Fruit fly (Drosophila melanogaster) whole organism, embryonic: ENCODE data around the gene CG14024.

Source experiments
- Blimp-1 ChIP-seq: fragments of 200-800 bp; sonication (Bioruptor generic); optimal IDR thresholded peaks from 3 replicates; lab custom pipeline; 2018; ENCODE audit warnings: missing biosample characterization, missing genetic modification characterization, mild to moderate bottlenecking, moderate library complexity, missing genetic modification reagents
- CG11504 ChIP-seq: fragments of 200-800 bp; sonication (Bioruptor generic); optimal IDR thresholded peaks from 3 replicates; lab custom pipeline; 2019; ENCODE audit warnings: missing biosample characterization, mild to moderate bottlenecking, missing genetic modification characterization, moderate library complexity
- CG12391 ChIP-seq: fragments of 200-800 bp; sonication (Bioruptor generic); optimal IDR thresholded peaks from 3 replicates; lab custom pipeline; 2018; ENCODE audit warnings: missing biosample characterization, mild to moderate bottlenecking, missing genetic modification characterization, moderate library complexity
- CG12659 ChIP-seq: fragments of 200-800 bp; sonication (Bioruptor generic); optimal IDR thresholded peaks from 3 replicates; lab custom pipeline; 2017; ENCODE audit warnings: mild to moderate bottlenecking, missing biosample characterization, missing genetic modification reagents, missing genetic modification characterization
- CG13424 ChIP-seq: fragments of 200-800 bp; sonication (Bioruptor generic); optimal IDR thresholded peaks from 2 replicates; lab custom pipeline; 2019; ENCODE audit warnings: missing biosample characterization, mild to moderate bottlenecking, missing genetic modification characterization, moderate library complexity
- CG14050 ChIP-seq: fragments of 200-800 bp; sonication (Bioruptor generic); IDR thresholded peaks from 3 replicates; pipeline ENCODE4 v1.3.6; 2022; ENCODE audit warnings: missing biosample characterization, missing genetic modification characterization
- CG18764 ChIP-seq: fragments of 200-800 bp; sonication (Bioruptor generic); optimal IDR thresholded peaks from 3 replicates; lab custom pipeline; 2016; ENCODE audit warnings: missing biosample characterization, missing genetic modification characterization
- CG2875 ChIP-seq: fragments of 200-800 bp; sonication (Bioruptor generic); optimal IDR thresholded peaks from 2 replicates; lab custom pipeline; 2017; ENCODE audit warnings: missing biosample characterization, mild to moderate bottlenecking, missing genetic modification characterization, missing genetic modification reagents
- CG31224 ChIP-seq: fragments of 200-800 bp; sonication (Bioruptor generic); IDR thresholded peaks from 2 replicates; pipeline ENCODE4 v1.3.6; 2022; ENCODE audit warnings: missing biosample characterization, missing genetic modification characterization
- CG3995 ChIP-seq: fragments of 200-800 bp; sonication (Bioruptor generic); optimal IDR thresholded peaks from 3 replicates; lab custom pipeline; 2016; ENCODE audit warnings: missing biosample characterization, missing genetic modification characterization
- CG4404 ChIP-seq: fragments of 200-800 bp; sonication (Bioruptor generic); IDR thresholded peaks from 2 replicates; pipeline ENCODE4 v1.3.6; 2022; ENCODE audit warnings: missing biosample characterization, missing genetic modification characterization
- Dfd ChIP-seq, 2 experiments: fragments of >200 bp; optimal IDR thresholded peaks; 2 replicates each; lab custom pipeline; 2017; ENCODE audit warnings: missing biosample characterization in 2 of 2, missing genetic modification characterization in 2 of 2
- Doc2 ChIP-seq: fragments of 200-800 bp; sonication (Bioruptor generic); IDR thresholded peaks from 2 replicates; pipeline ENCODE4 v1.3.6; 2022; ENCODE audit warnings: missing biosample characterization, missing genetic modification characterization
- Doc3 ChIP-seq: fragments of 200-800 bp; sonication (Bioruptor generic); IDR thresholded peaks from 3 replicates; pipeline ENCODE4 v1.3.6; 2022; ENCODE audit warnings: missing biosample characterization, missing genetic modification characterization; ENCODE audit not compliant: partially characterized antibody
- E2f2 ChIP-seq: fragments of 200-800 bp; sonication (Bioruptor generic); IDR thresholded peaks from 2 replicates; pipeline ENCODE4 v1.3.6; 2022; ENCODE audit warnings: missing biosample characterization, missing genetic modification characterization
- Fer2 ChIP-seq: fragments of 200-800 bp; sonication (Bioruptor generic); optimal IDR thresholded peaks from 2 replicates; lab custom pipeline; 2018; ENCODE audit warnings: missing biosample characterization, mild to moderate bottlenecking, missing genetic modification characterization, moderate library complexity
- GATAe ChIP-seq: fragments of 200-800 bp; sonication (Bioruptor generic); conservative IDR thresholded peaks from 2 replicates; pipeline ENCODE4 v1.3.6; 2022; ENCODE audit warnings: missing biosample characterization, missing genetic modification characterization
- Hmx ChIP-seq: fragments of 200-800 bp; sonication (Bioruptor generic); optimal IDR thresholded peaks from 2 replicates; lab custom pipeline; 2016; ENCODE audit warnings: missing biosample characterization, missing genetic modification characterization
- Hr51 ChIP-seq, 2 experiments: fragments of 200-800 bp; sonication (Bioruptor generic); optimal IDR thresholded peaks; 2 replicates in 1 of 2; 3 replicates in 1 of 2; lab custom pipeline; 2016 to 2018; ENCODE audit warnings: missing biosample characterization in 2 of 2, missing genetic modification characterization in 2 of 2, mild to moderate bottlenecking in 1 of 2, moderate library complexity in 1 of 2
- Max ChIP-seq: fragments of 200-800 bp; sonication (Bioruptor generic); optimal IDR thresholded peaks from 2 replicates; lab custom pipeline; 2016; ENCODE audit warnings: missing biosample characterization, mild to moderate bottlenecking, missing genetic modification characterization
- PHDP ChIP-seq: fragments of 200-800 bp; sonication (Bioruptor generic); optimal IDR thresholded peaks from 3 replicates; lab custom pipeline; 2018; ENCODE audit warnings: missing biosample characterization, mild to moderate bottlenecking, missing genetic modification characterization, moderate library complexity
- Pdp1 ChIP-seq, 2 experiments: fragments of 200-800 bp; sonication (Bioruptor generic); optimal IDR thresholded peaks; 3 replicates each; lab custom pipeline; 2016; ENCODE audit warnings: missing biosample characterization in 2 of 2, missing genetic modification characterization in 2 of 2, mild to moderate bottlenecking in 1 of 2, moderate library complexity in 1 of 2
- Rx ChIP-seq: fragments of 200-800 bp; sonication (Bioruptor generic); IDR thresholded peaks from 2 replicates; pipeline ENCODE4 v1.3.6; 2022; ENCODE audit warnings: missing biosample characterization, missing genetic modification characterization
- Sox100B ChIP-seq: fragments of 200-800 bp; sonication (Bioruptor generic); optimal IDR thresholded peaks from 3 replicates; lab custom pipeline; 2018; ENCODE audit warnings: missing biosample characterization, mild to moderate bottlenecking, missing genetic modification characterization
- Xbp1 ChIP-seq: fragments of 200-800 bp; sonication (Bioruptor generic); optimal IDR thresholded peaks from 3 replicates; lab custom pipeline; 2016; ENCODE audit warnings: missing biosample characterization, mild to moderate bottlenecking, missing genetic modification characterization
- abd-A ChIP-seq: fragments of 200-800 bp; sonication (Bioruptor generic); optimal IDR thresholded peaks from 3 replicates; lab custom pipeline; 2019; ENCODE audit warnings: missing biosample characterization, mild to moderate bottlenecking, missing genetic modification characterization, moderate library complexity
- ato ChIP-seq: fragments of 200-800 bp; sonication (Bioruptor generic); IDR thresholded peaks from 2 replicates; pipeline ENCODE4 v1.3.6; 2022; ENCODE audit warnings: missing biosample characterization, missing genetic modification characterization; ENCODE audit not compliant: partially characterized antibody
- bowl ChIP-seq: fragments of 200-800 bp; sonication (Bioruptor generic); IDR thresholded peaks from 2 replicates; pipeline ENCODE4 v1.3.6; 2022; ENCODE audit warnings: missing biosample characterization, missing genetic modification characterization
- cad ChIP-seq: fragments of >200 bp; optimal IDR thresholded peaks from 2 replicates; lab custom pipeline; 2017; ENCODE audit warnings: missing biosample characterization, missing genetic modification characterization
- fd102C ChIP-seq: fragments of 200-800 bp; sonication (Bioruptor generic); optimal IDR thresholded peaks from 2 replicates; lab custom pipeline; 2018; ENCODE audit warnings: missing biosample characterization, mild to moderate bottlenecking, missing genetic modification characterization, moderate library complexity
- gcm ChIP-seq: fragments of 200-800 bp; sonication (Bioruptor generic); optimal IDR thresholded peaks from 2 replicates; lab custom pipeline; 2019; ENCODE audit warnings: missing biosample characterization, mild to moderate bottlenecking, missing genetic modification characterization, moderate library complexity
- grau ChIP-seq: fragments of 200-800 bp; optimal IDR thresholded peaks from 3 replicates; lab custom pipeline; 2019; ENCODE audit warnings: missing biosample characterization, mild to moderate bottlenecking, missing genetic modification characterization, moderate library complexity
- h ChIP-seq: fragments of >200 bp; optimal IDR thresholded peaks from 2 replicates; lab custom pipeline; 2017
- ham ChIP-seq: fragments of 200-800 bp; sonication (Bioruptor generic); IDR thresholded peaks from 2 replicates; pipeline ENCODE4 v1.3.6; 2022; ENCODE audit warnings: missing biosample characterization, missing genetic modification characterization
- her ChIP-seq: fragments of 200-800 bp; sonication (Bioruptor generic); optimal IDR thresholded peaks from 2 replicates; lab custom pipeline; 2016; ENCODE audit warnings: missing biosample characterization, missing genetic modification characterization
- kay ChIP-seq: fragments of 200-800 bp; sonication (Bioruptor generic); optimal IDR thresholded peaks from 2 replicates; lab custom pipeline; 2016; ENCODE audit warnings: missing biosample characterization, missing genetic modification characterization
- mirr ChIP-seq: fragments of 200-800 bp; sonication (Bioruptor generic); optimal IDR thresholded peaks from 3 replicates; lab custom pipeline; 2018; ENCODE audit warnings: missing biosample characterization, mild to moderate bottlenecking, missing genetic modification characterization
- pb ChIP-seq: fragments of 200-800 bp; sonication (Bioruptor generic); optimal IDR thresholded peaks from 3 replicates; lab custom pipeline; 2016; ENCODE audit warnings: missing biosample characterization, missing genetic modification characterization
- pum ChIP-seq: fragments of 200-800 bp; sonication (Bioruptor generic); optimal IDR thresholded peaks from 2 replicates; lab custom pipeline; 2016; ENCODE audit warnings: missing biosample characterization, missing genetic modification characterization
- sim ChIP-seq: fragments of 200-800 bp; sonication (Bioruptor generic); IDR thresholded peaks from 2 replicates; pipeline ENCODE4 v1.3.6; 2022; ENCODE audit warnings: missing biosample characterization, missing genetic modification characterization
- sima ChIP-seq: fragments of 200-800 bp; sonication (Bioruptor generic); optimal IDR thresholded peaks from 2 replicates; lab custom pipeline; 2016; ENCODE audit warnings: missing biosample characterization, missing genetic modification characterization
- sug ChIP-seq: fragments of 200-800 bp; optimal IDR thresholded peaks from 2 replicates; lab custom pipeline; 2019; ENCODE audit warnings: missing biosample characterization, mild to moderate bottlenecking, missing genetic modification characterization, moderate library complexity
- unpg ChIP-seq: fragments of 200-800 bp; sonication (Bioruptor generic); optimal IDR thresholded peaks from 3 replicates; lab custom pipeline; 2018; ENCODE audit warnings: missing biosample characterization, mild to moderate bottlenecking, missing genetic modification characterization, moderate library complexity
- zen2 ChIP-seq: fragments of 200-800 bp; sonication (Bioruptor generic); IDR thresholded peaks from 3 replicates; pipeline ENCODE4 v1.3.6; 2022; ENCODE audit warnings: missing biosample characterization, missing genetic modification characterization; ENCODE audit not compliant: partially characterized antibody

Gene CG14024

DNA sequence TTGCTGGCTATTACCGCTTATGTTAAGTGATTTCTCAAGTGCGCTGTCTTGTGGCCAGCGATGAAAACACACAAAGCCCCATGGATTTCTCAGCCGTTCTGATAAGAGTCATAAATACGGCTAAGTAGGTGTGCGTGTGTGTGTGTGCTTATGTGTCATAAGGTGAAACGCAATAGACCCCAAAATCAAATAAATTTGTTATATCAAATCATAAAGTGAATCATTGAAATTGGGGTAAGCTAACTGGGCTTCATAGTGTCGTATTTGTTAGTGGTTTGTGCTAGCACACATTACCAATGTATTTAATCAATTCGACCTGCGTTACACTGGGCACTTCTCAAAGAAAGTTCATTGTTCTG lies 15.1 kb downstream of the CG14024 start (continued):
- TF ChIP-seq zen2 (GFP tag; lab: Robert Waterston, UW) (no peak), Rx (GFP tag; lab: Robert Waterston, UW) (no peak), Doc3 (GFP tag; lab: Robert Waterston, UW) (no peak), CG12391 (tag; lab: Kevin White, UChicago) (no peak), CG18764 (GFP tag; lab: Kevin White, UChicago) (no peak), cad (no peak), Fer2 (tag; lab: Kevin White, UChicago) (no peak), Hmx (GFP tag; lab: Kevin White, UChicago) (no peak), ham (GFP tag; lab: Robert Waterston, UW) (no peak), sim (no peak), GATAe (GFP tag; lab: Robert Waterston, UW) (no peak; the same call in 1 of the 2 replicates), CG13424 (tag; lab: Kevin White, UChicago) (no peak), sug (tag; lab: Kevin White, UChicago) (peak; percentile 27), Dfd (GFP tag; optimal IDR thresholded peaks at IDR 0.05; lab: Kevin White, UChicago) (no peak), CG31224 (GFP tag; lab: Robert Waterston, UW) (no peak), CG2875 (GFP tag; lab: Kevin White, UChicago) (no peak), Xbp1 (GFP tag; lab: Kevin White, UChicago) (no peak), CG3995 (GFP tag; lab: Kevin White, UChicago) (no peak), CG11504 (tag; lab: Kevin White, UChicago) (no peak), pum (GFP tag; lab: Kevin White, UChicago) (no peak), CG12659 (GFP tag; lab: Kevin White, UChicago) (no peak), CG4404 (GFP tag; lab: Robert Waterston, UW) (no peak), her (GFP tag; lab: Kevin White, UChicago) (no peak), sima (GFP tag; lab: Kevin White, UChicago) (no peak), fd102C (GFP tag; lab: Kevin White, UChicago) (no peak), ato (GFP tag; lab: Robert Waterston, UW) (no peak), Pdp1 (GFP tag; optimal IDR thresholded peaks at IDR 0.05; lab: Kevin White, UChicago) (peak in 1 of 2 experiments; percentile 51), CG14050 (GFP tag; lab: Robert Waterston, UW) (no peak), bowl (GFP tag; lab: Robert Waterston, UW) (0 out of 2 replicates have a peak, but pooled peaks have one; percentile 1), kay (peak; percentile 21), grau (tag; lab: Kevin White, UChicago) (no peak), mirr (peak; percentile 22), unpg (GFP tag; lab: Kevin White, UChicago) (no peak), Sox100B (no peak), Blimp-1 (no peak), Doc2 (GFP tag; lab: Robert Waterston, UW) (no peak), Max (GFP tag; lab: Kevin White, UChicago) (no peak), pb (no peak), gcm (GFP tag; lab: Kevin White, UChicago) (no peak), Hr51 (GFP tag; optimal IDR thresholded peaks at IDR 0.05; lab: Kevin White, UChicago) (no peak), abd-A (no peak), h (lab: Kevin White, UChicago) (no peak), PHDP (tag; lab: Kevin White, UChicago) (no peak), E2f2 (GFP tag; lab: Robert Waterston, UW) (no peak)
